Worm (Caenorhabditis elegans) whole organism, L4 larva: Measurements from ENCODE around the gene pph-4.1.
A peak's percentile ranks its signal among the peaks of the same experiment; 100 is the strongest.

Experiments
- F10B5.3 ChIP-seq: sonication (generic microtip); optimal IDR thresholded peaks from 2 replicates; lab custom pipeline; 2016; ENCODE audit warnings: mild to moderate bottlenecking, missing genetic modification characterization, missing compliant biosample characterization
- F37D6.2 ChIP-seq: sonication (generic microtip); optimal IDR thresholded peaks from 2 replicates; lab custom pipeline; 2016; ENCODE audit warnings: mild to moderate bottlenecking, missing genetic modification characterization, missing compliant biosample characterization
- F44E2.7 ChIP-seq: fragments of 200-800 bp; sonication (Bioruptor generic); IDR thresholded peaks from 2 replicates; pipeline ENCODE4 v2.1.2; 2022; ENCODE audit warnings: missing genetic modification characterization, missing compliant biosample characterization
- F49E8.2 ChIP-seq: sonication (generic microtip); optimal IDR thresholded peaks from 2 replicates; lab custom pipeline; 2016; ENCODE audit warnings: missing compliant biosample characterization, mild to moderate bottlenecking, missing genetic modification characterization, borderline replicate concordance
- T20F7.1 ChIP-seq: fragments of 200-800 bp; sonication (Bioruptor generic); optimal IDR thresholded peaks from 2 replicates; lab custom pipeline; 2018; ENCODE audit warnings: mild to moderate bottlenecking, missing genetic modification characterization, missing compliant biosample characterization
- T26A8.4 ChIP-seq: fragments of 200-800 bp; sonication (Bioruptor generic); IDR thresholded peaks from 2 replicates; pipeline ENCODE4 v1.3.6; 2022; ENCODE audit warnings: missing genetic modification characterization, missing compliant biosample characterization
- Y105C5A.15 ChIP-seq: fragments of 200-800 bp; sonication (Bioruptor generic); IDR thresholded peaks from 2 replicates; pipeline ENCODE4 v1.3.6; 2022; ENCODE audit warnings: missing genetic modification characterization, missing compliant biosample characterization
- ZK337.2 ChIP-seq: fragments of 200-800 bp; sonication (Bioruptor generic); IDR thresholded peaks from 2 replicates; pipeline ENCODE4 v1.3.6; 2022; ENCODE audit warnings: missing genetic modification reagents, missing genetic modification characterization, missing compliant biosample characterization
- aha-1 ChIP-seq: fragments of 150-350 bp; peaks from one replicate; lab custom pipeline; 2014; ENCODE audit warnings: missing biosample characterization, missing genetic modification characterization
- aly-2 ChIP-seq: sonication (generic microtip); optimal IDR thresholded peaks from 2 replicates; lab custom pipeline; 2018; ENCODE audit warnings: missing biosample characterization, missing genetic modification characterization
- ama-1 ChIP-seq: fragments of 150-350 bp; optimal IDR thresholded peaks from 2 replicates; lab custom pipeline; 2014; ENCODE audit warnings: inconsistent platforms, mixed read lengths
- attf-4 ChIP-seq: sonication (generic microtip); optimal IDR thresholded peaks from 3 replicates; lab custom pipeline; 2017; ENCODE audit warnings: missing biosample characterization, missing genetic modification characterization
- ceh-20 ChIP-seq: fragments of 200-800 bp; sonication (Bioruptor generic); IDR thresholded peaks from 2 replicates; pipeline ENCODE4 v1.3.6; 2022; ENCODE audit warnings: missing genetic modification reagents, missing genetic modification characterization, missing compliant biosample characterization
- ceh-44 ChIP-seq: fragments of 200-800 bp; sonication (Bioruptor generic); IDR thresholded peaks from 2 replicates; pipeline ENCODE4 v1.3.6; 2022; ENCODE audit warnings: missing genetic modification reagents, missing genetic modification characterization, missing compliant biosample characterization
- ces-1 ChIP-seq: fragments of 150-350 bp; sonication (generic microtip); optimal IDR thresholded peaks from 4 replicates; lab custom pipeline; 2014; ENCODE audit warnings: missing biosample characterization, missing genetic modification reagents, missing genetic modification characterization
- cey-2 ChIP-seq: sonication (generic microtip); optimal IDR thresholded peaks from 3 replicates; lab custom pipeline; 2017; ENCODE audit warnings: missing genetic modification characterization, mild to moderate bottlenecking, missing compliant biosample characterization, antibody characterized with exemption, borderline replicate concordance; ENCODE audit not compliant: insufficient read depth
- ctbp-1 ChIP-seq: fragments of 200-800 bp; sonication (Bioruptor generic); IDR thresholded peaks from 2 replicates; pipeline ENCODE4 v1.3.6; 2022; ENCODE audit warnings: missing genetic modification reagents, missing genetic modification characterization, missing compliant biosample characterization
- daf-16 ChIP-seq, 3 experiments: sonication (generic microtip); optimal IDR thresholded peaks; 2 replicates each; lab custom pipeline; 2016 to 2017; ENCODE audit warnings: missing genetic modification characterization in 3 of 3, missing genetic modification reagents in 3 of 3, mild to moderate bottlenecking in 2 of 3, missing compliant biosample characterization in 2 of 3, missing biosample characterization in 1 of 3, moderate library complexity in 1 of 3
- daf-19 ChIP-seq: fragments of 200-800 bp; sonication (Bioruptor generic); conservative IDR thresholded peaks from 2 replicates; pipeline ENCODE4 v1.3.6; 2022; ENCODE audit warnings: missing genetic modification characterization, missing compliant biosample characterization
- daf-8 ChIP-seq: fragments of 200-800 bp; sonication (Bioruptor generic); IDR thresholded peaks from 2 replicates; pipeline ENCODE4 v1.3.6; 2022; ENCODE audit warnings: missing genetic modification characterization, missing compliant biosample characterization
- dmd-6 ChIP-seq: fragments of 200-800 bp; sonication (Bioruptor generic); IDR thresholded peaks from 2 replicates; pipeline ENCODE4 v1.3.6; 2022; ENCODE audit warnings: missing genetic modification reagents, missing genetic modification characterization, missing compliant biosample characterization
- dmd-8 ChIP-seq: fragments of 200-800 bp; sonication (Bioruptor generic); IDR thresholded peaks from 2 replicates; pipeline ENCODE4 v1.3.6; 2022; ENCODE audit warnings: missing genetic modification characterization, missing compliant biosample characterization
- dmd-9 ChIP-seq: fragments of 200-800 bp; sonication (Bioruptor generic); IDR thresholded peaks from 2 replicates; pipeline ENCODE4 v1.3.6; 2022; ENCODE audit warnings: missing genetic modification reagents, missing genetic modification characterization, missing compliant biosample characterization
- dpl-1 ChIP-seq: fragments of 150-350 bp; optimal IDR thresholded peaks from 2 replicates; lab custom pipeline; 2014; ENCODE audit warnings: missing biosample characterization, missing genetic modification reagents, missing genetic modification characterization
- dve-1 ChIP-seq: sonication (generic microtip); optimal IDR thresholded peaks from 2 replicates; lab custom pipeline; 2017; ENCODE audit warnings: antibody characterized with exemption, mild to moderate bottlenecking, missing genetic modification characterization, missing compliant biosample characterization; ENCODE audit not compliant: insufficient read depth
- egl-27 ChIP-seq: sonication (generic microtip); optimal IDR thresholded peaks from 3 replicates; lab custom pipeline; 2017; ENCODE audit warnings: missing biosample characterization, missing genetic modification reagents, missing genetic modification characterization
- hlh-11 ChIP-seq: fragments of 200-800 bp; sonication (Bioruptor generic); optimal IDR thresholded peaks from 2 replicates; lab custom pipeline; 2018; ENCODE audit warnings: mild to moderate bottlenecking, missing genetic modification characterization, missing compliant biosample characterization
- hlh-30 ChIP-seq: sonication (generic microtip); optimal IDR thresholded peaks from 2 replicates; lab custom pipeline; 2017; ENCODE audit warnings: antibody characterized with exemption, mild to moderate bottlenecking, missing genetic modification characterization, missing compliant biosample characterization; ENCODE audit not compliant: insufficient read depth
- jun-1 ChIP-seq: fragments of 150-350 bp; optimal IDR thresholded peaks from 2 replicates; lab custom pipeline; 2014; ENCODE audit warnings: missing biosample characterization, missing genetic modification reagents, missing genetic modification characterization
- lim-7 ChIP-seq: fragments of 200-800 bp; sonication (Bioruptor generic); IDR thresholded peaks from 2 replicates; pipeline ENCODE4 v1.3.6; 2022; ENCODE audit warnings: missing genetic modification characterization, missing compliant biosample characterization
- lin-1 ChIP-seq: fragments of 200-800 bp; sonication (Bioruptor generic); IDR thresholded peaks from 2 replicates; pipeline ENCODE4 v1.3.6; 2022; ENCODE audit warnings: missing genetic modification reagents, missing genetic modification characterization, missing compliant biosample characterization
- lin-38 ChIP-seq: fragments of 200-800 bp; sonication (Bioruptor generic); IDR thresholded peaks from 2 replicates; pipeline ENCODE4 v1.3.6; 2022; ENCODE audit warnings: missing genetic modification reagents, missing genetic modification characterization, missing compliant biosample characterization
- mdt-29 ChIP-seq: fragments of 200-800 bp; sonication (Bioruptor generic); IDR thresholded peaks from 2 replicates; pipeline ENCODE4 v1.3.6; 2022; ENCODE audit warnings: missing genetic modification reagents, missing genetic modification characterization, missing compliant biosample characterization
- mep-1 ChIP-seq: fragments of 150-350 bp; sonication (generic microtip); optimal IDR thresholded peaks from 3 replicates; lab custom pipeline; 2014; ENCODE audit warnings: missing biosample characterization, missing genetic modification characterization
- mxl-2 ChIP-seq: fragments of 200-800 bp; sonication (Bioruptor generic); conservative IDR thresholded peaks from 2 replicates; pipeline ENCODE4 v1.3.6; 2022; ENCODE audit warnings: missing genetic modification reagents, missing genetic modification characterization, missing compliant biosample characterization
- nhr-102 ChIP-seq: sonication (generic microtip); optimal IDR thresholded peaks from 2 replicates; lab custom pipeline; 2016; ENCODE audit warnings: mild to moderate bottlenecking, missing genetic modification characterization, moderate library complexity, missing compliant biosample characterization
- nhr-28 ChIP-seq: fragments of 150-350 bp; optimal IDR thresholded peaks from 2 replicates; lab custom pipeline; 2014; ENCODE audit warnings: missing biosample characterization, missing genetic modification characterization
- nhr-48 ChIP-seq: sonication (generic microtip); optimal IDR thresholded peaks from 2 replicates; lab custom pipeline; 2016; ENCODE audit warnings: mild to moderate bottlenecking, missing genetic modification characterization, missing compliant biosample characterization
- nhr-6 ChIP-seq: fragments of 150-350 bp; optimal IDR thresholded peaks from 2 replicates; lab custom pipeline; 2014; ENCODE audit warnings: missing biosample characterization, missing genetic modification characterization
- rbr-2 ChIP-seq: sonication (generic microtip); optimal IDR thresholded peaks from 2 replicates; lab custom pipeline; 2016; ENCODE audit warnings: missing genotype, missing genetic modification characterization, missing compliant biosample characterization
- saeg-2 ChIP-seq: fragments of 200-800 bp; sonication (Bioruptor generic); IDR thresholded peaks from 2 replicates; pipeline ENCODE4 v1.3.6; 2022; ENCODE audit warnings: missing genetic modification reagents, missing genetic modification characterization, missing compliant biosample characterization
- sdz-12 ChIP-seq: fragments of 200-800 bp; sonication (Bioruptor generic); optimal IDR thresholded peaks from 2 replicates; lab custom pipeline; 2018; ENCODE audit warnings: mild to moderate bottlenecking, missing genetic modification characterization, missing compliant biosample characterization
- set-16 ChIP-seq: fragments of 200-800 bp; sonication (Bioruptor generic); IDR thresholded peaks from 2 replicates; pipeline ENCODE4 v1.3.6; 2022; ENCODE audit warnings: missing genetic modification reagents, missing genetic modification characterization, missing compliant biosample characterization
- skn-1 ChIP-seq: fragments of 150-350 bp; optimal IDR thresholded peaks from 2 replicates; lab custom pipeline; 2014; ENCODE audit warnings: missing biosample characterization, missing genetic modification characterization
- unc-39 ChIP-seq: sonication (generic microtip); optimal IDR thresholded peaks from 2 replicates; lab custom pipeline; 2017; ENCODE audit warnings: missing biosample characterization, missing genetic modification characterization
- unc-62 ChIP-seq, 3 experiments: fragments of 150-350 bp in 1 of 3; sonication (generic microtip); optimal IDR thresholded peaks in 2 of 3; peaks in 1 of 3; 1 replicate in 1 of 3; 2 replicates in 2 of 3; lab custom pipeline; 2014 to 2017; ENCODE audit warnings: missing biosample characterization in 3 of 3, missing genetic modification characterization in 3 of 3, missing genetic modification reagents in 3 of 3, missing genotype in 1 of 3
- zfp-2 ChIP-seq: sonication (generic microtip); optimal IDR thresholded peaks from 2 replicates; lab custom pipeline; 2016; ENCODE audit warnings: mild to moderate bottlenecking, missing genetic modification characterization, missing compliant biosample characterization
- zfp-3 ChIP-seq: fragments of 200-800 bp; sonication (Bioruptor generic); conservative IDR thresholded peaks from 2 replicates; pipeline ENCODE4 v1.3.6; 2022; ENCODE audit warnings: missing genetic modification reagents, missing genetic modification characterization, missing compliant biosample characterization

Gene pph-4.1

ce11 chrIII:12325284-12325683 lies 25.9 kb downstream of the pph-4.1 start (continued):
- TF ChIP-seq ceh-20 (GFP tag; lab: Robert Waterston, UW) (no peak), dpl-1 (GFP tag; lab: Kevin White, UChicago) (peak; percentile 32), lim-7 (GFP tag; lab: Robert Waterston, UW) (no peak), nhr-6 (peak; percentile 58), lin-1 (GFP tag; lab: Robert Waterston, UW) (peak; percentile 81), zfp-3 (GFP tag; lab: Robert Waterston, UW) (no peak), F10B5.3 (tag; lab: Kevin White, UChicago) (no peak), F49E8.2 (tag; lab: Kevin White, UChicago) (no peak), daf-8 (GFP tag; lab: Robert Waterston, UW) (no peak), ctbp-1 (no peak), daf-16 (GFP tag; optimal IDR thresholded peaks at IDR 0.05; lab: Kevin White, UChicago) (peak in 1 of 2 experiments; percentile 30), daf-16 (tag; optimal IDR thresholded peaks at IDR 0.05; lab: Kevin White, UChicago) (peak; percentile 98), T26A8.4 (GFP tag; lab: Robert Waterston, UW) (no peak), zfp-2 (tag; lab: Kevin White, UChicago) (no peak), set-16 (GFP tag; lab: Robert Waterston, UW) (no peak), mep-1 (tag; lab: Kevin White, UChicago) (peak; percentile 63), attf-4 (no peak), dmd-6 (peak; percentile 85), F44E2.7 (no peak), cey-2 (no peak), hlh-11 (tag; lab: Kevin White, UChicago) (peak; percentile 89)
- TF ChIP-seq, all 104 proteins: peak for 22

- peak; percentile 27 for TF ChIP-seq nhr-6
- TF ChIP-seq nhr-48 (tag; lab: Kevin White, UChicago), result no peak
- TF ChIP-seq mdt-29 (GFP tag; lab: Robert Waterston, UW), result no peak
- TF ChIP-seq saeg-2, result no peak
- no peak for TF ChIP-seq unc-62 (GFP tag; optimal IDR thresholded peaks at IDR 0.05 in 1 of 2; lab: Kevin White, UChicago)
- no peak for TF ChIP-seq unc-62 (tag; optimal IDR thresholded peaks at IDR 0.05; lab: Kevin White, UChicago)
- TF ChIP-seq hlh-11 (tag; lab: Kevin White, UChicago), result peak; percentile 78
- TF ChIP-seq F10B5.3 (tag; lab: Kevin White, UChicago), result no peak
- no peak for TF ChIP-seq daf-16 (GFP tag; optimal IDR thresholded peaks at IDR 0.05; lab: Kevin White, UChicago)
- TF ChIP-seq daf-16 (tag; optimal IDR thresholded peaks at IDR 0.05; lab: Kevin White, UChicago), result peak; percentile 77
- TF ChIP-seq dmd-8 (GFP tag; lab: Robert Waterston, UW), result no peak
- no peak for TF ChIP-seq aly-2 (tag; lab: Kevin White, UChicago)
- TF ChIP-seq mxl-2 (GFP tag; lab: Robert Waterston, UW), result no peak
- TF ChIP-seq rbr-2 (tag; lab: Kevin White, UChicago), result no peak
- peak; percentile 37 for TF ChIP-seq jun-1 (tag; lab: Kevin White, UChicago)
- no peak for TF ChIP-seq T20F7.1 (GFP tag; lab: Kevin White, UChicago)
- TF ChIP-seq nhr-28 (tag; lab: Kevin White, UChicago), result peak; percentile 84
- no peak for TF ChIP-seq ceh-44 (GFP tag; lab: Robert Waterston, UW)
- TF ChIP-seq Y105C5A.15 (GFP tag; lab: Robert Waterston, UW), result no peak
- no peak for TF ChIP-seq set-16 (GFP tag; lab: Robert Waterston, UW)
- TF ChIP-seq aha-1, result no peak
- TF ChIP-seq unc-39 (tag; lab: Kevin White, UChicago), result no peak
- no peak for TF ChIP-seq ces-1 (GFP tag; lab: Kevin White, UChicago)
- TF ChIP-seq hlh-30, result no peak
- TF ChIP-seq dve-1, result peak; percentile 69
- TF ChIP-seq sdz-12, result no peak
- no peak for TF ChIP-seq lin-38
- no peak for TF ChIP-seq daf-19
- TF ChIP-seq ama-1 (lab: Kevin White, UChicago), result no peak
- no peak for TF ChIP-seq ZK337.2 (GFP tag; lab: Robert Waterston, UW)
- no peak for TF ChIP-seq daf-8 (GFP tag; lab: Robert Waterston, UW)
- TF ChIP-seq F44E2.7, result no peak
- no peak for TF ChIP-seq egl-27 (tag; lab: Kevin White, UChicago)
- peak; percentile 6 for TF ChIP-seq nhr-102 (tag; lab: Kevin White, UChicago)
- TF ChIP-seq skn-1, result no peak
- TF ChIP-seq F37D6.2 (tag; lab: Kevin White, UChicago), result no peak
- TF ChIP-seq cey-2, result no peak
- TF ChIP-seq lim-7 (GFP tag; lab: Robert Waterston, UW), result no peak
- no peak for TF ChIP-seq zfp-3 (GFP tag; lab: Robert Waterston, UW)
- TF ChIP-seq dmd-9 (GFP tag; lab: Robert Waterston, UW), result no peak
These were observed 32.3 kb downstream of the pph-4.1 start, which contains the start of gene Y75B8A.28 for ce11 chrIII:12318794-12319193. TSS of gene Y75B8A.28 (plus strand) at chrIII:12319089.
